Worm (Caenorhabditis elegans) whole organism, L4 larva: ENCODE measurements around the gene srh-239.

ENCODE experiments used
- R02D3.7 ChIP-seq: fragments of 150-350 bp; sonication (generic microtip); optimal IDR thresholded peaks from 3 replicates; lab custom pipeline; 2014; ENCODE audit warnings: missing biosample characterization, missing genetic modification characterization
- nhr-11 ChIP-seq: fragments of 150-350 bp; optimal IDR thresholded peaks from 2 replicates; lab custom pipeline; 2014; ENCODE audit warnings: missing biosample characterization, missing genetic modification characterization
- nhr-237 ChIP-seq: sonication (generic microtip); optimal IDR thresholded peaks from 2 replicates; lab custom pipeline; 2017; ENCODE audit warnings: missing biosample characterization, missing genetic modification characterization
- unc-62 ChIP-seq, 3 experiments: fragments of 150-350 bp in 1 of 3; sonication (generic microtip); optimal IDR thresholded peaks in 2 of 3; peaks in 1 of 3; 1 replicate in 1 of 3; 2 replicates in 2 of 3; lab custom pipeline; 2014 to 2017; ENCODE audit warnings: missing biosample characterization in 3 of 3, missing genetic modification characterization in 3 of 3, missing genetic modification reagents in 3 of 3, missing genotype in 1 of 3

ce11 chrV:15471029-15471428 is 25.5 kb downstream of the srh-239 start, which contains the start of gene dpf-1:
- TF ChIP-seq nhr-237 (tag; lab: Kevin White, UChicago) (no peak), unc-62 (GFP tag; optimal IDR thresholded peaks at IDR 0.05 in 1 of 2; lab: Kevin White, UChicago) (no peak), unc-62 (tag; optimal IDR thresholded peaks at IDR 0.05; lab: Kevin White, UChicago) (no peak), R02D3.7 (tag; lab: Kevin White, UChicago) (no peak), nhr-11 (tag; lab: Kevin White, UChicago) (no peak)
